Fruit fly (Drosophila melanogaster) whole organism, embryonic: Measurements from ENCODE around the gene Sgf11.
A peak's percentile ranks its signal among the peaks of the same experiment; 100 is the strongest.

ENCODE experiments used
- Atf-2 ChIP-seq: fragments of 200-800 bp; sonication (Bioruptor generic); optimal IDR thresholded peaks from 2 replicates; lab custom pipeline; 2016; ENCODE audit warnings: missing biosample characterization, missing genetic modification characterization
- CG1024 ChIP-seq: fragments of 200-800 bp; sonication (Bioruptor generic); IDR thresholded peaks from 2 replicates; pipeline ENCODE4 v1.3.6; 2022; ENCODE audit warnings: missing biosample characterization, missing genetic modification characterization
- CG10321 ChIP-seq: fragments of 200-800 bp; sonication (Bioruptor generic); IDR thresholded peaks from 2 replicates; pipeline ENCODE4 v1.3.6; 2022; ENCODE audit warnings: missing biosample characterization, missing genetic modification characterization
- CG10654 ChIP-seq: fragments of 200-800 bp; sonication (Bioruptor generic); optimal IDR thresholded peaks from 2 replicates; lab custom pipeline; 2016; ENCODE audit warnings: missing biosample characterization, missing genetic modification characterization
- CG11247 ChIP-seq: fragments of 200-800 bp; sonication (Bioruptor generic); IDR thresholded peaks from 2 replicates; pipeline ENCODE4 v1.3.6; 2022; ENCODE audit warnings: missing biosample characterization, missing genetic modification characterization
- CG12071 ChIP-seq: fragments of 200-800 bp; sonication (Bioruptor generic); optimal IDR thresholded peaks from 3 replicates; lab custom pipeline; 2018; ENCODE audit warnings: missing biosample characterization, mild to moderate bottlenecking, missing genetic modification characterization
- CG12942 ChIP-seq: fragments of 200-800 bp; sonication (Bioruptor generic); optimal IDR thresholded peaks from 3 replicates; lab custom pipeline; 2016; ENCODE audit warnings: missing biosample characterization, missing genetic modification characterization
- CG14710 ChIP-seq: fragments of 200-800 bp; sonication (Bioruptor generic); optimal IDR thresholded peaks from 3 replicates; lab custom pipeline; 2019; ENCODE audit warnings: missing biosample characterization, mild to moderate bottlenecking, missing genetic modification characterization, moderate library complexity
- CG14965 ChIP-seq: fragments of 200-800 bp; sonication (Bioruptor generic); optimal IDR thresholded peaks from 2 replicates; lab custom pipeline; 2016; ENCODE audit warnings: missing biosample characterization, missing genetic modification characterization, borderline replicate concordance
- CG1529 ChIP-seq: fragments of 200-800 bp; sonication (Bioruptor generic); optimal IDR thresholded peaks from 3 replicates; lab custom pipeline; 2018; ENCODE audit warnings: missing biosample characterization, missing genetic modification characterization
- CG15514 ChIP-seq: fragments of 200-800 bp; sonication (Bioruptor generic); optimal IDR thresholded peaks from 3 replicates; lab custom pipeline; 2017; ENCODE audit warnings: missing biosample characterization, missing genetic modification characterization, mild to moderate bottlenecking, moderate library complexity, missing genetic modification reagents
- CG18764 ChIP-seq: fragments of 200-800 bp; sonication (Bioruptor generic); optimal IDR thresholded peaks from 3 replicates; lab custom pipeline; 2016; ENCODE audit warnings: missing biosample characterization, missing genetic modification characterization
- CG30020 ChIP-seq: fragments of 200-800 bp; optimal IDR thresholded peaks from 2 replicates; lab custom pipeline; 2019; ENCODE audit warnings: missing biosample characterization, mild to moderate bottlenecking, missing genetic modification characterization, moderate library complexity
- CG3065 ChIP-seq: fragments of 200-800 bp; sonication (Bioruptor generic); optimal IDR thresholded peaks from 2 replicates; lab custom pipeline; 2016; ENCODE audit warnings: missing biosample characterization, missing genetic modification characterization
- CG3281 ChIP-seq: fragments of 200-800 bp; sonication (Bioruptor generic); optimal IDR thresholded peaks from 3 replicates; lab custom pipeline; 2017; ENCODE audit warnings: missing biosample characterization, mild to moderate bottlenecking, missing genetic modification characterization
- CG33557 ChIP-seq: fragments of 200-800 bp; sonication (Bioruptor generic); optimal IDR thresholded peaks from 2 replicates; lab custom pipeline; 2019; ENCODE audit warnings: missing biosample characterization, mild to moderate bottlenecking, missing genetic modification characterization, moderate library complexity
- CG3838 ChIP-seq: fragments of 200-800 bp; sonication (Bioruptor generic); optimal IDR thresholded peaks from 3 replicates; lab custom pipeline; 2016; ENCODE audit warnings: missing biosample characterization, missing genetic modification characterization
- CG6854 ChIP-seq: fragments of 200-800 bp; sonication (Bioruptor generic); optimal IDR thresholded peaks from 3 replicates; lab custom pipeline; 2017; ENCODE audit warnings: missing biosample characterization, mild to moderate bottlenecking, missing genetic modification characterization
- CG7839 ChIP-seq: fragments of 200-800 bp; sonication (Bioruptor generic); optimal IDR thresholded peaks from 3 replicates; lab custom pipeline; 2018; ENCODE audit warnings: missing biosample characterization, mild to moderate bottlenecking, missing genetic modification characterization, moderate library complexity
- CG8924 ChIP-seq: fragments of 200-800 bp; optimal IDR thresholded peaks from 3 replicates; lab custom pipeline; 2019; ENCODE audit warnings: missing biosample characterization, mild to moderate bottlenecking, missing genetic modification characterization, moderate library complexity
- D ChIP-seq, 2 experiments: fragments of 200-800 bp in 1 of 2; fragments of >200 bp in 1 of 2; sonication (Bioruptor generic) in 1 of 2; optimal IDR thresholded peaks; 2 replicates in 1 of 2; 3 replicates in 1 of 2; lab custom pipeline; 2017; ENCODE audit warnings: mild to moderate bottlenecking in 1 of 2, missing biosample characterization in 1 of 2, missing genetic modification characterization in 1 of 2, missing genetic modification reagents in 1 of 2
- D19A ChIP-seq: fragments of 200-800 bp; optimal IDR thresholded peaks from 3 replicates; lab custom pipeline; 2019; ENCODE audit warnings: missing biosample characterization, mild to moderate bottlenecking, missing genetic modification characterization, moderate library complexity
- Dip2 ChIP-seq: fragments of 200-800 bp; sonication (Bioruptor generic); IDR thresholded peaks from 2 replicates; pipeline ENCODE4 v1.3.6; 2022; ENCODE audit warnings: missing biosample characterization, missing genetic modification characterization
- Dip3 ChIP-seq: fragments of 200-800 bp; sonication (Bioruptor generic); optimal IDR thresholded peaks from 3 replicates; lab custom pipeline; 2016; ENCODE audit warnings: missing biosample characterization, missing genetic modification characterization
- Hr3 ChIP-seq: fragments of 200-800 bp; sonication (Bioruptor generic); optimal IDR thresholded peaks from 3 replicates; lab custom pipeline; 2016; ENCODE audit warnings: missing biosample characterization, missing genetic modification characterization
- NfI ChIP-seq: fragments of 200-800 bp; sonication (Bioruptor generic); optimal IDR thresholded peaks from 3 replicates; lab custom pipeline; 2018; ENCODE audit warnings: missing biosample characterization, mild to moderate bottlenecking, missing genetic modification characterization, moderate library complexity
- Ptx1 ChIP-seq: fragments of 200-800 bp; sonication (Bioruptor generic); IDR thresholded peaks from 2 replicates; pipeline ENCODE4 v1.3.6; 2022; ENCODE audit warnings: missing biosample characterization, missing genetic modification characterization
- Sry-δ ChIP-seq: fragments of 200-800 bp; sonication (Bioruptor generic); optimal IDR thresholded peaks from 2 replicates; lab custom pipeline; 2016; ENCODE audit warnings: missing biosample characterization, missing genetic modification characterization
- Xrp1 ChIP-seq: fragments of 200-800 bp; sonication (Bioruptor generic); IDR thresholded peaks from 2 replicates; pipeline ENCODE4 v1.3.6; 2022; ENCODE audit warnings: missing biosample characterization, missing genetic modification characterization
- YL-1 ChIP-seq: fragments of 200-800 bp; sonication (Bioruptor generic); optimal IDR thresholded peaks from 3 replicates; lab custom pipeline; 2017; ENCODE audit warnings: missing biosample characterization, mild to moderate bottlenecking, missing genetic modification characterization
- bab2 ChIP-seq: fragments of 200-800 bp; sonication (Bioruptor generic); optimal IDR thresholded peaks from 2 replicates; lab custom pipeline; 2016; ENCODE audit warnings: missing biosample characterization, missing genetic modification characterization
- bcd ChIP-seq: fragments of 200-800 bp; sonication (Bioruptor generic); optimal IDR thresholded peaks from 2 replicates; lab custom pipeline; 2017; ENCODE audit warnings: missing biosample characterization, mild to moderate bottlenecking, missing genetic modification characterization
- bsh ChIP-seq, 2 experiments: fragments of 200-800 bp; sonication (Bioruptor generic); optimal IDR thresholded peaks; 2 replicates each; lab custom pipeline; 2017 to 2018; ENCODE audit warnings: mild to moderate bottlenecking in 2 of 2, missing biosample characterization in 2 of 2, missing genetic modification characterization in 2 of 2, moderate library complexity in 1 of 2
- cato ChIP-seq: fragments of 200-800 bp; sonication (Bioruptor generic); optimal IDR thresholded peaks from 2 replicates; lab custom pipeline; 2016; ENCODE audit warnings: missing biosample characterization, missing genetic modification characterization, borderline replicate concordance
- dan ChIP-seq: fragments of 200-800 bp; sonication (Bioruptor generic); IDR thresholded peaks from 2 replicates; pipeline ENCODE4 v1.3.6; 2022; ENCODE audit warnings: missing biosample characterization, missing genetic modification characterization
- danr ChIP-seq: fragments of 200-800 bp; sonication (Bioruptor generic); IDR thresholded peaks from 2 replicates; pipeline ENCODE4 v1.3.6; 2022; ENCODE audit warnings: missing biosample characterization, missing genetic modification characterization
- fd96Cb ChIP-seq: fragments of 200-800 bp; sonication (Bioruptor generic); optimal IDR thresholded peaks from 2 replicates; lab custom pipeline; 2018; ENCODE audit warnings: missing biosample characterization, mild to moderate bottlenecking, missing genetic modification characterization, moderate library complexity
- grau ChIP-seq: fragments of 200-800 bp; optimal IDR thresholded peaks from 3 replicates; lab custom pipeline; 2019; ENCODE audit warnings: missing biosample characterization, mild to moderate bottlenecking, missing genetic modification characterization, moderate library complexity
- ind ChIP-seq: fragments of 200-800 bp; sonication (Bioruptor generic); optimal IDR thresholded peaks from 3 replicates; lab custom pipeline; 2016; ENCODE audit warnings: missing biosample characterization, missing genetic modification characterization
- knrl ChIP-seq: fragments of 200-800 bp; sonication (Bioruptor generic); IDR thresholded peaks from 3 replicates; pipeline ENCODE4 v1.3.6; 2022; ENCODE audit warnings: missing biosample characterization, missing genetic modification characterization; ENCODE audit not compliant: partially characterized antibody
- lola ChIP-seq, 3 experiments: fragments of >200 bp in 2 of 3; fragments of 200-800 bp in 1 of 3; sonication (Bioruptor generic) in 1 of 3; optimal IDR thresholded peaks; 2 replicates each; lab custom pipeline; 2017 to 2019; ENCODE audit warnings: missing biosample characterization in 3 of 3, missing genetic modification characterization in 3 of 3, mild to moderate bottlenecking in 1 of 3, moderate library complexity in 1 of 3
- mirr ChIP-seq: fragments of 200-800 bp; sonication (Bioruptor generic); optimal IDR thresholded peaks from 3 replicates; lab custom pipeline; 2018; ENCODE audit warnings: missing biosample characterization, mild to moderate bottlenecking, missing genetic modification characterization
- sr ChIP-seq: fragments of 200-800 bp; sonication (Bioruptor generic); IDR thresholded peaks from 3 replicates; pipeline ENCODE4 v1.3.6; 2022; ENCODE audit warnings: missing biosample characterization, missing genetic modification characterization
- sug ChIP-seq: fragments of 200-800 bp; optimal IDR thresholded peaks from 2 replicates; lab custom pipeline; 2019; ENCODE audit warnings: missing biosample characterization, mild to moderate bottlenecking, missing genetic modification characterization, moderate library complexity
- tgo ChIP-seq: fragments of 200-800 bp; sonication (Bioruptor generic); IDR thresholded peaks from 3 replicates; pipeline ENCODE4 v1.3.6; 2022; ENCODE audit warnings: missing biosample characterization, missing genetic modification characterization
- tin ChIP-seq: fragments of 200-800 bp; sonication (Bioruptor generic); optimal IDR thresholded peaks from 3 replicates; lab custom pipeline; 2016; ENCODE audit warnings: missing biosample characterization, missing genetic modification characterization
- trem ChIP-seq: fragments of 200-800 bp; optimal IDR thresholded peaks from 3 replicates; lab custom pipeline; 2019; ENCODE audit warnings: missing biosample characterization, mild to moderate bottlenecking, missing genetic modification characterization, moderate library complexity
- trh ChIP-seq: fragments of 200-800 bp; sonication (Bioruptor generic); optimal IDR thresholded peaks from 2 replicates; lab custom pipeline; 2016; ENCODE audit warnings: missing biosample characterization, missing genetic modification characterization
- zen ChIP-seq: fragments of 200-800 bp; sonication (Bioruptor generic); optimal IDR thresholded peaks from 3 replicates; lab custom pipeline; 2018; ENCODE audit warnings: missing biosample characterization, mild to moderate bottlenecking, missing genetic modification characterization, moderate library complexity

The Sgf11 gene

dm6 chr3L:18681550-18682217 lies at the start of gene Sgf11, which contains the start of gene CG32202 (continued):
- TF ChIP-seq CG3065 (GFP tag; lab: Kevin White, UChicago) (peak; percentile 33), CG11247 (GFP tag; lab: Robert Waterston, UW) (no peak), CG33557 (peak; percentile 60), D (optimal IDR thresholded peaks at IDR 0.05; lab: Kevin White, UChicago) (no peak), D (GFP tag; optimal IDR thresholded peaks at IDR 0.05; lab: Kevin White, UChicago) (peak; percentile 22), CG12071 (no peak), CG10654 (GFP tag; lab: Kevin White, UChicago) (peak; percentile 23), bcd (GFP tag; lab: Kevin White, UChicago) (peak; percentile 55), CG12942 (peak; percentile 72), tin (GFP tag; lab: Kevin White, UChicago) (peak; percentile 34), Xrp1 (GFP tag; lab: Robert Waterston, UW) (peak; percentile 56), CG6854 (GFP tag; lab: Kevin White, UChicago) (peak; percentile 1), trh (GFP tag; lab: Kevin White, UChicago) (peak; percentile 25), CG14710 (tag; lab: Kevin White, UChicago) (peak; percentile 83), Sry-δ (GFP tag; lab: Kevin White, UChicago) (peak; percentile 25), tgo (GFP tag; lab: Robert Waterston, UW) (peak; percentile 38; the same call in 1 of the 3 replicates), Ptx1 (GFP tag; lab: Robert Waterston, UW) (peak; percentile 68), CG15514 (GFP tag; lab: Kevin White, UChicago) (peak; percentile 99), danr (GFP tag; lab: Robert Waterston, UW) (no peak), trem (tag; lab: Kevin White, UChicago) (peak; percentile 76), CG30020 (tag; lab: Kevin White, UChicago) (peak; percentile 73), zen (tag; lab: Kevin White, UChicago) (peak; percentile 51), sug (tag; lab: Kevin White, UChicago) (peak; percentile 71), CG3281 (GFP tag; lab: Kevin White, UChicago) (peak; percentile 15), dan (GFP tag; lab: Robert Waterston, UW) (no peak), ind (GFP tag; lab: Kevin White, UChicago) (peak; percentile 59), knrl (GFP tag; lab: Robert Waterston, UW) (peak; percentile 33; the same call in 2 of the 3 replicates), grau (peak; percentile 80), NfI (GFP tag; lab: Kevin White, UChicago) (peak; percentile 58), YL-1 (GFP tag; lab: Kevin White, UChicago) (peak; percentile 25), sr (GFP tag; lab: Robert Waterston, UW) (no peak), Dip3 (GFP tag; lab: Kevin White, UChicago) (peak; percentile 9), CG3838 (GFP tag; lab: Kevin White, UChicago) (no peak), Dip2 (GFP tag; lab: Robert Waterston, UW) (no peak), bsh (GFP tag; optimal IDR thresholded peaks at IDR 0.05; lab: Kevin White, UChicago) (peak in 1 of 2 experiments; percentile 63), CG1529 (GFP tag; lab: Kevin White, UChicago) (no peak), CG1024 (no peak), mirr (no peak), D19A (tag; lab: Kevin White, UChicago) (peak; percentile 46), CG10321 (GFP tag; lab: Robert Waterston, UW) (no peak), bab2 (GFP tag; lab: Kevin White, UChicago) (peak; percentile 21), cato (GFP tag; lab: Kevin White, UChicago) (peak; percentile 46), Atf-2 (GFP tag; lab: Kevin White, UChicago) (no peak), fd96Cb (tag; lab: Kevin White, UChicago) (peak; percentile 46), Hr3 (GFP tag; lab: Kevin White, UChicago) (peak; percentile 76), CG7839 (tag; lab: Kevin White, UChicago) (peak; percentile 79), lola (GFP tag; optimal IDR thresholded peaks at IDR 0.05; lab: Kevin White, UChicago) (peak in 1 of 3 experiments; percentile 78), CG18764 (peak; percentile 6), CG14965 (GFP tag; lab: Kevin White, UChicago) (no peak), CG8924 (tag; lab: Kevin White, UChicago) (peak; percentile 79)
